Worm (Caenorhabditis elegans): ENCODE measurements around the gene Y66H1A.8.

ce11 chrIV:467291-467690, 12.6 kb upstream of the Y66H1A.8 start:
- TF ChIP-seq Y5F2A.4 (GFP tag; optimal IDR thresholded peaks at IDR 0.05) (no peak), lin-15B (tag; optimal IDR thresholded peaks at IDR 0.05) (no peak), F44E2.7 (GFP tag; IDR thresholded peaks at IDR 0.05) (no peak), ces-1 (GFP tag; optimal IDR thresholded peaks at IDR 0.05) (no peak), zag-1 (tag; optimal IDR thresholded peaks at IDR 0.05) (no peak), saeg-2 (GFP tag; IDR thresholded peaks at IDR 0.05) (no peak)
